Fruit fly (Drosophila melanogaster) Kc167 (cell line): ENCODE results near the gene spn-E.

Experiments
- Myc ChIP-seq: fragments of >200 bp; optimal IDR thresholded peaks from 2 replicates; lab custom pipeline; 2017; ENCODE audit warnings: missing external identifiers
- Sin3A ChIP-seq: fragments of >200 bp; optimal IDR thresholded peaks from 2 replicates; lab custom pipeline; 2018; ENCODE audit warnings: missing external identifiers
- h ChIP-seq: fragments of >200 bp; optimal IDR thresholded peaks from 3 replicates; lab custom pipeline; 2018; ENCODE audit warnings: missing external identifiers
- insv ChIP-seq: fragments of >200 bp; optimal IDR thresholded peaks from 3 replicates; lab custom pipeline; 2018; ENCODE audit warnings: missing external identifiers
- psq ChIP-seq: fragments of >200 bp; optimal IDR thresholded peaks from 2 replicates; lab custom pipeline; 2017; ENCODE audit warnings: missing external identifiers
- ttk ChIP-seq: sonication (Bioruptor generic); optimal IDR thresholded peaks from 2 replicates; lab custom pipeline; 2017; ENCODE audit warnings: missing external identifiers

spn-E gene

dm6 chr3R:15810369-15810768, 26.9 kb upstream of the spn-E start:
- TF ChIP-seq ttk (lab: Kevin White, UChicago) (no peak), Myc (lab: Kevin White, UChicago) (no peak), psq (lab: Kevin White, UChicago) (no peak), Sin3A (lab: Kevin White, UChicago) (no peak)

- no peak for TF ChIP-seq Myc (lab: Kevin White, UChicago)
- TF ChIP-seq Sin3A (lab: Kevin White, UChicago), result no peak
- TF ChIP-seq psq (lab: Kevin White, UChicago), result no peak
- TF ChIP-seq insv (lab: Kevin White, UChicago), result no peak
- TF ChIP-seq ttk (lab: Kevin White, UChicago), result no peak
- no peak for TF ChIP-seq h (lab: Kevin White, UChicago)
Measured at dm6 chr3R:15814150-15814549, 23.1 kb upstream of the spn-E start.

dm6 chr3R:15816276-15816675, 20.9 kb upstream of the spn-E start:
- no peak for TF ChIP-seq h (lab: Kevin White, UChicago)
- no peak for TF ChIP-seq ttk (lab: Kevin White, UChicago)
- no peak for TF ChIP-seq insv (lab: Kevin White, UChicago)
- no peak for TF ChIP-seq Sin3A (lab: Kevin White, UChicago)
- TF ChIP-seq psq (lab: Kevin White, UChicago), result no peak
- no peak for TF ChIP-seq Myc (lab: Kevin White, UChicago)

DNA sequence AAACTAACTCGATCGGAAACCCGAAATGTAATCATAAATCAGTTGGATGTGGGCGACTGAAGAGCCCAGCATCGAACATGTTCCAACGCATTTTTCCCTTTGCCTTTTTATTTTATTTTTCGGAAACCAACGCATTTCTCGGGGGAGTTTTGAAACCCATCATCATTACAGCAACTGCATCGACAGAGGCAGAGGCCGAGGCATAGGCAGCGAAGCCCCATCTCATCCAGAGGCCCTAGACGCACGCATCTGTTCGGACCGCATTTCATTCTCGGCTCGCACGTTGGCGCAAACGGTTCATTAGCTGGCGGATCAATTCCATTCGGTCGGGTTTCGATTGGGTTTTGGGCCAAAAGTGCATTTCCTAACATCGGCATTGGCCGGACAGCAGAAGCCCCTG, 11.7 kb upstream of the spn-E start, which contains the start of gene CG4576:
CG4576 (plus strand) TSS at position 227 of the 400 bp plus-strand sequence.
- no peak for TF ChIP-seq Sin3A (lab: Kevin White, UChicago)
- TF ChIP-seq h (lab: Kevin White, UChicago), result no peak
- no peak for TF ChIP-seq psq (lab: Kevin White, UChicago)

DNA sequence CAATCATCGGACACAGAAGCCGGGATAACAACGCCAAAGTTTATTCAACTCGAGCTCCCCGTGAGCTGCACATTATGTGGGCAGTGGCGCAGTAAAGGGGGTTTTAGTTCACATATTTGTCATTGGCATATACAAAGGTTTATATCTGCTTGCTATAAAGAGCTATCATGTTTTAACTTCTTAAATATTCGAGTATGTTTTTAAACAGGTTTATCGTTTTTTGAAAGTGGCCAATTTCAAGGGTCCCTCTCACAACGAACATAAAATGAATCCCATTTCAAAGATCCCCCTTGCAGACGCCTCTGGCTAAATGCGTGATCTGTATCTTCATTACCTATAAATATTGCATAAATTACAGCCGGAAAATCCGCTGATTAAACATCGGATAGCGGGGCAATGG, 9.7 kb upstream of the spn-E start:
- TF ChIP-seq Sin3A (lab: Kevin White, UChicago), result no peak
- no peak for TF ChIP-seq h (lab: Kevin White, UChicago)
- no peak for TF ChIP-seq Myc (lab: Kevin White, UChicago)
- TF ChIP-seq psq (lab: Kevin White, UChicago), result no peak
- TF ChIP-seq ttk (lab: Kevin White, UChicago), result no peak
- TF ChIP-seq insv (lab: Kevin White, UChicago), result no peak

DNA sequence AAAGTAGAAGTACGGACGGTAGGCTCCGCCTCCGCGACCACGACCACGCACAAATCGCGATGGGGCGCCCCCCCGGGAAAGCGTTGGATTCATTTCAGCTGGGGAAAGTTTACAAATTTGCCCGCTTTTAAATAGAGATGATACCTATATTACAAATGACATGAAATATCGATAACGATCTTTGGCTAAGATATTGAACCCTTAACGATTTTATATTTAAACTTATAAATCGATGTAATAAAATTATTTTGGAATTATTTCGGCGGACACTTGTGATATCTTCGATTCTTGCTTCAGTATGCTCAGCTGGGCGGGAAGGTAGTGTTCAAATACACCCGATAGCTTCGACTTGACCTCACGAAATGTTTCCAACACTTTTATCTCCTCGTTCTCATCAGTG, 4.7 kb upstream of the spn-E start, which contains the start of gene rec:
rec (minus strand) TSS at position 108 of the 400 bp plus-strand sequence.
- no peak for TF ChIP-seq Myc (lab: Kevin White, UChicago)
- no peak for TF ChIP-seq insv (lab: Kevin White, UChicago)
- no peak for TF ChIP-seq Sin3A (lab: Kevin White, UChicago)
- TF ChIP-seq ttk (lab: Kevin White, UChicago), result no peak
- TF ChIP-seq psq (lab: Kevin White, UChicago), result no peak
- no peak for TF ChIP-seq h (lab: Kevin White, UChicago)

DNA sequence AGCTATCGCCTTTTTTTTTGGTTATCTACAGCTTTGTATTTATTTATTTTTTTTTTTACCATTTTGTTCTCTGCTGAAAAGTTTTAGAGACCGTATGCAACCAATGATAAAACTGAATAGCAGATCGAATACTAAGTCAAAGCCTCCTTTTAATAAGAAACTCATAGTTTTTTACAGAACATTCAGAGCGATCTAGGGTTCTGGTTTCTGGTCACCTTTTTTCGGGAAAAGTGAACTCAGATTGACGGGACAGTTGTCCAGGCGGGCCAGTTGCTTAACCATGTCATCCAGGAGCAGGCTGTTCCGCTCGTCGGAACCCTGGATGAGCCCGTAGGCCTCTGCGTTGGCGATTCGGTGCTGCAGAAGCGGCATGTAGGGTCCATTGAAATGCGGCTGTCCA, 3.9 kb upstream of the spn-E start, which contains the start of gene CG43318:
CG43318 (minus strand) TSS at position 101 of the 400 bp plus-strand sequence.
- TF ChIP-seq insv (lab: Kevin White, UChicago), result no peak
- no peak for TF ChIP-seq ttk (lab: Kevin White, UChicago)
- TF ChIP-seq psq (lab: Kevin White, UChicago), result no peak
- no peak for TF ChIP-seq h (lab: Kevin White, UChicago)
- TF ChIP-seq Sin3A (lab: Kevin White, UChicago), result no peak
- TF ChIP-seq Myc (lab: Kevin White, UChicago), result no peak

- no peak for TF ChIP-seq h (lab: Kevin White, UChicago)
- TF ChIP-seq Myc (lab: Kevin White, UChicago), result no peak
- no peak for TF ChIP-seq ttk (lab: Kevin White, UChicago)
- no peak for TF ChIP-seq Sin3A (lab: Kevin White, UChicago)
- TF ChIP-seq psq (lab: Kevin White, UChicago), result no peak
- TF ChIP-seq insv (lab: Kevin White, UChicago), result no peak
Measured at dm6 chr3R:15834375-15835031, 2.7 kb upstream of the spn-E start, which contains the start of the genes CG43317 and Arpc3A. Gene CG43317, minus strand, starts transcription at chr3R:15834425. Gene Arpc3A, plus strand, starts transcription at chr3R:15834648.

dm6 chr3R:15839294-15839693, 2.1 kb downstream of the spn-E start, which contains the start of gene Pbp45:
Gene Pbp45, minus strand, starts transcription at chr3R:15839515.
- no peak for TF ChIP-seq ttk (lab: Kevin White, UChicago)
- no peak for TF ChIP-seq Myc (lab: Kevin White, UChicago)
- no peak for TF ChIP-seq psq (lab: Kevin White, UChicago)
- no peak for TF ChIP-seq h (lab: Kevin White, UChicago)
- TF ChIP-seq insv (lab: Kevin White, UChicago), result no peak
- no peak for TF ChIP-seq Sin3A (lab: Kevin White, UChicago)

- TF ChIP-seq h (lab: Kevin White, UChicago), result no peak
- no peak for TF ChIP-seq Sin3A (lab: Kevin White, UChicago)
- no peak for TF ChIP-seq insv (lab: Kevin White, UChicago)
- no peak for TF ChIP-seq Myc (lab: Kevin White, UChicago)
- TF ChIP-seq ttk (lab: Kevin White, UChicago), result no peak
- no peak for TF ChIP-seq psq (lab: Kevin White, UChicago)
Measured at dm6 chr3R:15846234-15846633, 9.0 kb downstream of the spn-E start, which contains the start of gene CG4546. Gene CG4546, plus strand, starts transcription at chr3R:15846534.

DNA sequence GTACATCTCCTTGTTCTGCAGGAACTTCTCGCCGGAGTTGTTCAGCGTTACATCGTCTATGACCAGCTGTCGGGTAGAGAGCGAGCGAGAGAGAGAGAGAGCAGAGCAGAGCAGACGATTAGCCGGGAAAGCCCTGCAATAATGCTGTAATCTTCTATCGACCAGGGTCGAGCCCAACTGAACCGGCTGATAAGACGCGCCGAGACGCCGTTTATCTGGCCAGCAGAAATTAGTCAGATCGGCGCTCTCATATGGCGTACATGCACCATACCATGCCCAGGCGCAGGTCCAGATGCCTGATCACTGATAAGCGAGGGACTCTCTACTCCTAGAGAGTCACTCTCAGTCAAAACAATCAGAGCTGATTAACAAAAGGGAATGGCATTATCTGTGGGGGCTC, 14.7 kb downstream of the spn-E start:
- TF ChIP-seq insv (lab: Kevin White, UChicago), result no peak
- no peak for TF ChIP-seq ttk (lab: Kevin White, UChicago)
- TF ChIP-seq Myc (lab: Kevin White, UChicago), result no peak
- no peak for TF ChIP-seq psq (lab: Kevin White, UChicago)
- TF ChIP-seq Sin3A (lab: Kevin White, UChicago), result no peak
- no peak for TF ChIP-seq h (lab: Kevin White, UChicago)
